Fruit fly (Drosophila melanogaster) whole organism: ENCODE results near the gene Nf-YA.

ENCODE experiments used
- CG8478 ChIP-seq: fragments of >200 bp; optimal IDR thresholded peaks from 2 replicates; lab custom pipeline; 2018; ENCODE audit warnings: inconsistent platforms
- Dll ChIP-seq: fragments of >200 bp; optimal IDR thresholded peaks from 2 replicates; lab custom pipeline; 2017
- pan ChIP-seq: fragments of >200 bp; optimal IDR thresholded peaks from 2 replicates; lab custom pipeline; 2017
- psq ChIP-seq: fragments of >200 bp; optimal IDR thresholded peaks from 2 replicates; lab custom pipeline; 2017
- usp ChIP-seq: fragments of >200 bp; optimal IDR thresholded peaks from 2 replicates; lab custom pipeline; 2017; ENCODE audit warnings: missing biosample characterization, missing genetic modification characterization, mixed read lengths

DNA sequence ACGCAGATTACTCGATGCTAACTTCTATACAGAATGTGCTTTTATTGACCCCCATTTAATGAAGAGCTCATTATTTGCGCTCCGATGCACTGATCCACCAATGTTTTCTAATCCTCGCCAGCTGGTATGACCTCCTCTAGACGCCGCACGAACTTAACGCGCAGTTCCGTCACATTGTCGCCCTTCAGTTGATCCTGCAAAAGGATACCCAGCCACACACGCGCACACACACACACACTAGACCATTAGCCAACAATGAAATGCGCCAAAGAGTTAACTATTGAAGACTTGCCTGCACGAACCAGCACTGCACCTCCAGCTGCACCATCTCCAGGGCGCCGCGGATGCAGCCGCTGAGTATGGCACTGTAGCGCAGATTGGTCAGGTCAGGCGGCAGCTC is 3.2 kb downstream of the Nf-YA start:
- TF ChIP-seq pan (lab: Kevin White, UChicago) (no peak), psq (lab: Kevin White, UChicago) (no peak), Dll (lab: Kevin White, UChicago) (no peak), CG8478 (lab: Kevin White, UChicago) (no peak), usp (no peak)
